Worm (Caenorhabditis elegans) whole organism, L4 larva: ENCODE measurements around the gene str-87.

Experiments
- nhr-25 ChIP-seq: sonication (generic microtip); optimal IDR thresholded peaks from 2 replicates; lab custom pipeline; 2017; ENCODE audit warnings: missing genetic modification characterization, mild to moderate bottlenecking, missing compliant biosample characterization, antibody characterized with exemption, moderate library complexity, borderline replicate concordance; ENCODE audit not compliant: insufficient read depth
- snpc-4 ChIP-seq: fragments of 150-350 bp; optimal IDR thresholded peaks from 2 replicates; lab custom pipeline; 2014; ENCODE audit warnings: missing biosample characterization, missing genetic modification characterization

ce11 chrV:9001175-9001574 lies 13.2 kb upstream of the str-87 start, which contains the start of gene F59E11.2:
- no peak for TF ChIP-seq snpc-4
- no peak for TF ChIP-seq nhr-25
